Worm (Caenorhabditis elegans): ENCODE results near the gene clec-168.

The clec-168 gene

DNA sequence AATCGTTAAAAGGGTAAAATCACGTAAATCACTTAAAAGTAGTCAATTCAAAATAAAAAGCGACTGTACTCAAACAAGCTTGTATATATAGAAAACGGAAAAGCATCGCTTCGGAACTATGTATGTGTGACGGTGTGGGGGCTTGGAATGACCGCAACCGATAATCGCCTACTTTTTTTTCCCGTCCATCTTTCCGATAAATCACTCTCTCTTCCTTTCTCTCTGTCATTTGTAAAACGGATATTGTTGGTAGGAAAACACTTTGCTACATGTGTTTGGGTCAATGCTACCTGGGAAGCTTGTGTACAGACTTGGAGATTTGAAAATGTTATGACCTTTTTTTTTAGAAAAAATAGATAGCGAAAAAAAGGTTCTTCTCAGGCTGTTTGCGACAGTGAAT is 32.0 kb upstream of the clec-168 start:
- TF ChIP-seq nhr-25 (tag; optimal IDR thresholded peaks at IDR 0.05) (no peak), R02D3.7 (tag; optimal IDR thresholded peaks at IDR 0.05) (no peak), blmp-1 (tag; optimal IDR thresholded peaks at IDR 0.05; ENCODE audit: insufficient read depth) (no peak), mdl-1 (tag; optimal IDR thresholded peaks at IDR 0.05) (no peak), nhr-23 (tag; optimal IDR thresholded peaks at IDR 0.05) (no peak), elt-3 (tag; optimal IDR thresholded peaks at IDR 0.05) (no peak), lin-13 (GFP tag; optimal IDR thresholded peaks at IDR 0.05) (no peak), F13H6.1 (tag; optimal IDR thresholded peaks at IDR 0.05) (no peak), snpc-4 (tag; optimal IDR thresholded peaks at IDR 0.05) (no peak), nhr-21 (tag; optimal IDR thresholded peaks at IDR 0.05) (no peak), lin-11 (tag; optimal IDR thresholded peaks at IDR 0.05) (no peak), sma-3 (GFP tag; optimal IDR thresholded peaks at IDR 0.05) (no peak), mab-5 (tag; optimal IDR thresholded peaks at IDR 0.05) (no peak), sma-9 (GFP tag; optimal IDR thresholded peaks at IDR 0.05) (no peak), sma-9 (tag; optimal IDR thresholded peaks at IDR 0.05) (no peak), zag-1 (tag; optimal IDR thresholded peaks at IDR 0.05) (no peak), fos-1 (tag; optimal IDR thresholded peaks at IDR 0.05) (no peak), nhr-237 (tag; optimal IDR thresholded peaks at IDR 0.05) (no peak), ceh-16 (tag; optimal IDR thresholded peaks at IDR 0.05) (no peak), lsy-2 (tag; optimal IDR thresholded peaks at IDR 0.05) (no peak)

DNA sequence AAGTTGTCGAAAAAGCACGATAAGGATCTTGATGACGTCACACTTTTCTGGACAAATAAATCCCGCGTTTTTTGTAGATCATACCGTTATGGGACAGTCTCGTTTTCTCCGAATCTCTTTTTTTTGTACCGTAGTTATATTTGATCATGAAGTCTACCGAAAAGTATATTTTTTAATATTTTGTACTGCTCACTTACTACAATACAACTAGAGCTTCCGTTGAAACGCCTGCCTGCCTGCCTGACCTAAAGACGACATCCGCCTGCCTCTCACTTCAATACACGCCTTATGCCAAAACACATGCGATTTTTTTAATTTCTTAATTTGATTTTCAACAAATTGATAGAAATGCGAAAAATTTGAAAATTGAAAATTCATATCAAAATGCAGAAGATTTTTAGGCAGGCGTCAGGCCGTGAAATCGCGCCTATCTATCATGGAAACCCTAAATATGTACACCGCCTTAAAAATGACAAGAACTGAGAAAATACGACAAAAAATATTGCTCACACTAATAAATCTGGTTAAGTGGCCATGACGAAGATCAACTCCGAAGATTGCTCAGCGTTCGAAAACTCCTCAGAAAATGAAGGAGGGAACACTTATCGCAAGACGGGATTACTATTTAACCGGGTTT is 31.1 kb upstream of the clec-168 start, which contains the start of gene W09G12.8:
TSS of gene W09G12.8 (plus strand) at position 587 of the 637 bp plus-strand sequence.
- TF ChIP-seq nhr-23 (tag; optimal IDR thresholded peaks at IDR 0.05), result no peak
- TF ChIP-seq nhr-77 (tag; optimal IDR thresholded peaks at IDR 0.05), result no peak
- TF ChIP-seq lin-13 (GFP tag; optimal IDR thresholded peaks at IDR 0.05), result no peak
- TF ChIP-seq R02D3.7 (tag; optimal IDR thresholded peaks at IDR 0.05), result no peak
- TF ChIP-seq mab-5 (tag; optimal IDR thresholded peaks at IDR 0.05), result no peak
- no peak for TF ChIP-seq nhr-6 (tag; optimal IDR thresholded peaks at IDR 0.05)
- TF ChIP-seq nhr-25 (tag; optimal IDR thresholded peaks at IDR 0.05), result no peak
- TF ChIP-seq ztf-11 (tag; optimal IDR thresholded peaks at IDR 0.05), result no peak
- TF ChIP-seq dmd-4 (tag; optimal IDR thresholded peaks at IDR 0.05), result no peak
- no peak for TF ChIP-seq gmeb-1 (tag; optimal IDR thresholded peaks at IDR 0.05)
- no peak for TF ChIP-seq Y55F3AM.14 (GFP tag; optimal IDR thresholded peaks at IDR 0.05)
- no peak for TF ChIP-seq sem-4 (tag; optimal IDR thresholded peaks at IDR 0.05)
- no peak for TF ChIP-seq F13H6.1 (tag; optimal IDR thresholded peaks at IDR 0.05)
- no peak for TF ChIP-seq ceh-82 (tag; optimal IDR thresholded peaks at IDR 0.05)

DNA sequence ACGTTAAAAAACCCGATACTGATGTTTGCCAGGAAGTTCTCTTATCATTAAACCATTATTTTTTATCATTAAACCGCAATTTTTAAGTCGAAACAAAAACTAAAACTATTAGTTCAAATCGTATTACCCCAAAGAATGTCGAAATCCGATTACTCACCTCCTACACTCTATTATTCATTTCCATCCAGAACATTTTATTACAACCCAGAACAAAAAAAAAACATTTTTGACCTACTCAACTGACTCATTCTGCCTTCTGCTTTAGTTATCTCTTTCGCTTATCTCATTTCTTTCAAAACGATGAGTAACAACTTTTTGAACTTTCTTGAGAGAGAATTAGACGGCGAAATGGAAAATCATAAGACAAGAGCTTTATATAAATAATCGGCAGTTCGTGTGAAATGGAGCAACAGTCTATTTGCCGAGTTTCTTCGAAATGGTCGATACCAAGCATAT is 28.1 kb upstream of the clec-168 start, which contains the start of gene W09G12.7:
TSS of gene W09G12.7 (plus strand) at position 406 of the 456 bp plus-strand sequence.
- TF ChIP-seq ztf-1 (GFP tag; conservative IDR thresholded peaks at IDR 0.05) (no peak), fos-1 (tag; optimal IDR thresholded peaks at IDR 0.05) (peak; percentile 72)

DNA sequence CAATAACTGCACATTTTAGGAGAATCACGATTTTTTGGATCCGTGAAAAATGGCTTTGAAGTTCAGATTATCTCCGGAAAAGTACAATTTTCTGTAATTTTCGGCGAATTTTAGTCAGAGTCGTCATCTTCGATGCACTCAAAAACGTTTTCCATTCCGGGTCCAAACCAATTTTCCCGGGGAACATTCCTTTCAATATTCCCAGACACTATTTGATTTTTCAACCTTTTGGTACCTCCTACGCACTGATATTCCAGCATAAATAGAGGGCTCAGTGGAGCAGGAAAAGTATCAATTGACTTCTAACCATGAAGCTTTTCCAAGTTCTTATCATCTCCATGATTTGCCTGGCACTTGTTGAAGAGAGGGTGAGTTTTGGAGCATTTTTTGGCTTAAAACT is 25.2 kb upstream of the clec-168 start, which contains the start of gene W09G12.6:
TSS of gene W09G12.6 (plus strand) at position 301 of the 400 bp plus-strand sequence.
- TF ChIP-seq nhr-23 (tag; optimal IDR thresholded peaks at IDR 0.05) (no peak), ztf-4 (tag; optimal IDR thresholded peaks at IDR 0.05) (no peak), nhr-25 (tag; optimal IDR thresholded peaks at IDR 0.05) (no peak), C34F6.9 (tag; optimal IDR thresholded peaks at IDR 0.05) (no peak), peb-1 (tag; optimal IDR thresholded peaks at IDR 0.05) (no peak), nhr-129 (tag; optimal IDR thresholded peaks at IDR 0.05) (no peak), elt-3 (tag; optimal IDR thresholded peaks at IDR 0.05) (no peak), ZK546.5 (tag; optimal IDR thresholded peaks at IDR 0.05) (no peak), nhr-10 (tag; optimal IDR thresholded peaks at IDR 0.05) (no peak), mbf-1 (tag; optimal IDR thresholded peaks at IDR 0.05) (no peak), nhr-21 (tag; optimal IDR thresholded peaks at IDR 0.05) (no peak), lin-11 (tag; optimal IDR thresholded peaks at IDR 0.05) (no peak), gmeb-1 (tag; optimal IDR thresholded peaks at IDR 0.05) (no peak), dmd-4 (tag; optimal IDR thresholded peaks at IDR 0.05) (no peak)
